Worm (Caenorhabditis elegans) whole organism, L2 larva: ENCODE data around the gene Y6E2A.7.

Experiments used
- ama-1 ChIP-seq: fragments of 150-350 bp; optimal IDR thresholded peaks from 2 replicates; lab custom pipeline; 2018; ENCODE audit warnings: inconsistent platforms
- elt-1 ChIP-seq: fragments of 150-350 bp; optimal IDR thresholded peaks from 2 replicates; lab custom pipeline; 2014; ENCODE audit warnings: missing biosample characterization, missing genetic modification characterization
- fos-1 ChIP-seq: fragments of 150-350 bp; optimal IDR thresholded peaks from 2 replicates; lab custom pipeline; 2014; ENCODE audit warnings: missing biosample characterization, missing genetic modification characterization
- lsy-2 ChIP-seq, 2 experiments: fragments of 150-350 bp in 1 of 2; sonication (generic microtip) in 1 of 2; optimal IDR thresholded peaks; 2 replicates each; lab custom pipeline; 2014 to 2017; ENCODE audit warnings: missing biosample characterization in 2 of 2, missing genetic modification characterization in 2 of 2
- nhr-129 ChIP-seq: fragments of 150-350 bp; optimal IDR thresholded peaks from 2 replicates; lab custom pipeline; 2014; ENCODE audit warnings: missing biosample characterization, missing genetic modification characterization
- nhr-25 ChIP-seq: fragments of 150-350 bp; sonication (generic microtip); optimal IDR thresholded peaks from 3 replicates; lab custom pipeline; 2014; ENCODE audit warnings: missing biosample characterization, missing genetic modification characterization
- snpc-4 ChIP-seq: fragments of 150-350 bp; optimal IDR thresholded peaks from 2 replicates; lab custom pipeline; 2014; ENCODE audit warnings: missing biosample characterization, missing genetic modification characterization
- unc-62 ChIP-seq: fragments of 150-350 bp; optimal IDR thresholded peaks from 2 replicates; lab custom pipeline; 2014; ENCODE audit warnings: missing biosample characterization, missing genetic modification reagents, missing genetic modification characterization

DNA sequence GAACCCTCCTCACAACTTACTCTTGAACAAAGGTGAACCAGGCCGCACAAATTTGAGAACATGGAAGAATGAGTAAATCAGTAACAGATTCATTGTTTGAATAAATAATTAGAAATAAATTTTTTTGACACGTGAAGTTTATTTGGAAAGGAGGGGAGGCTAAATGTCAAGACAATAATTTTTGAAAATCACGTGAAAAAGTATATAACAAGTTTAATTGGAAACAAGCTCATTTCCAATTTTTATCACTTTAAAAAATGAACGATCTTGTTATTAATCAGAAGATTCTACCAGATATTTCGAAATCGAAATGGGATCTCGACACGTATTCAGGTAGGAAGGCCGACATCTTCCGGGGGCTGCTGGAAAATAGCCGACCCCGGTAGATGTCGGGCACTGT lies 6.9 kb downstream of the Y6E2A.7 start, which contains the start of the genes irld-57 and sfxn-1.3:
- TF ChIP-seq ama-1 (lab: Kevin White, UChicago), result no peak
- TF ChIP-seq lsy-2 (tag; optimal IDR thresholded peaks at IDR 0.05; lab: Kevin White, UChicago), result no peak
- no peak for TF ChIP-seq snpc-4 (tag; lab: Kevin White, UChicago)
- TF ChIP-seq unc-62 (GFP tag; lab: Kevin White, UChicago), result no peak
- TF ChIP-seq fos-1 (tag; lab: Kevin White, UChicago), result no peak
- TF ChIP-seq nhr-129 (tag; lab: Kevin White, UChicago), result no peak
- no peak for TF ChIP-seq nhr-25
- no peak for TF ChIP-seq elt-1 (tag; lab: Kevin White, UChicago)
